Worm (Caenorhabditis elegans): ENCODE results near the gene mpz-6.

Gene mpz-6

DNA sequence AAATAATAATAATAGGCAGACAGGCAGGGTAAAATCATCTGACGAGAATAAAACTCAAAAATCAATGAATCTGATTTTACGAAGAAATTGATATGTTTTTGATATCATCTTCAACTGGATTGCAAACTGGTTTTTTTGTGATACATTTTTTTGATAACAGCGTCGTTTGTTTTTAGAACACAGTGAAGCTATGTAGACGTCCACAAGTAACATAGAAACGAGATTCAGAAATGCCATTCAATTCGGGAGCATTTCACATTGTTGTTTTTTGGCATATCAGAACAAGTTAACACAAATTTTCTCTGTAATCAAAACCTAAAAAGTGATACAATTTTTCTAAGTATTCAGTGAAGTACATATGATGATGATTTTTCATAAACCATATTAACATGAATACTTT is 31.3 kb upstream of the mpz-6 start, which contains the start of gene chil-13:
Gene chil-13, minus strand, starts transcription at position 101 of the 400 bp plus-strand sequence.
- TF ChIP-seq sdc-2 (tag; optimal IDR thresholded peaks at IDR 0.05) (no peak), syd-9 (tag; optimal IDR thresholded peaks at IDR 0.05) (no peak), ceh-34 (tag; optimal IDR thresholded peaks at IDR 0.05) (no peak), pat-9 (tag; optimal IDR thresholded peaks at IDR 0.05) (no peak), ahr-1 (tag; optimal IDR thresholded peaks at IDR 0.05) (no peak), ceh-9 (tag; optimal IDR thresholded peaks at IDR 0.05) (no peak), elt-4 (tag; optimal IDR thresholded peaks at IDR 0.05) (no peak), elt-2 (tag; optimal IDR thresholded peaks at IDR 0.05) (no peak), tbx-2 (tag; optimal IDR thresholded peaks at IDR 0.05) (no peak), hlh-15 (tag; optimal IDR thresholded peaks at IDR 0.05) (no peak), dve-1 (tag; optimal IDR thresholded peaks at IDR 0.05) (no peak), zip-5 (tag; optimal IDR thresholded peaks at IDR 0.05) (no peak), hlh-8 (tag; optimal IDR thresholded peaks at IDR 0.05) (no peak), K09A11.1 (tag; optimal IDR thresholded peaks at IDR 0.05; ENCODE audit: insufficient read depth) (no peak), ztf-16 (tag; optimal IDR thresholded peaks at IDR 0.05) (no peak)

DNA sequence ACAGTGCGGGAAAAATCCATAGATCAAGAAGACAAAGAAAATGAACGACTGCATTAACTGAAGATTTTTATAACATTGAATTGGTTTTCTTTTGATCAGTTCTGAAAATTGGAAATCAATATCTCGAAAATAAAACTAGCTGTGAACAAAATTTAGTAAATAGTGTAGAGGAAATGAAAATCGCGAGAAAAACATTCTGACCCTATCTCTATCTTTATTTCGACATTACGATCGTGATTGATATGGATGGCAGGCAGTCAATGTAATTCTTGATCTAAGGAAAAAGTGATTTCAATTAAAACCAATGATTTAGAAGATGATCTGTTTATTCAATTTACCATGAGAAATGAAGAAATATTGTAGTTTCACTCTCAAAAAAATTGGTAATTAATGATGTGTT is 29.1 kb upstream of the mpz-6 start, which contains the start of gene kin-16:
Gene kin-16, minus strand, starts transcription at position 101 of the 400 bp plus-strand sequence.
- TF ChIP-seq hlh-30 (tag; optimal IDR thresholded peaks at IDR 0.05; ENCODE audit: insufficient read depth), result no peak
- no peak for TF ChIP-seq ztf-16 (tag; optimal IDR thresholded peaks at IDR 0.05)
- no peak for TF ChIP-seq nhr-11 (tag; optimal IDR thresholded peaks at IDR 0.05)
- TF ChIP-seq sox-2 (GFP tag; IDR thresholded peaks at IDR 0.05), result no peak
- no peak for TF ChIP-seq nfya-1 (tag; optimal IDR thresholded peaks at IDR 0.05)
- TF ChIP-seq pax-1 (tag; optimal IDR thresholded peaks at IDR 0.05), result no peak
- TF ChIP-seq mec-3 (tag; optimal IDR thresholded peaks at IDR 0.05; ENCODE audit: borderline replicate concordance), result no peak
- no peak for TF ChIP-seq zip-5 (tag; optimal IDR thresholded peaks at IDR 0.05)
- no peak for TF ChIP-seq ceh-6 (GFP tag; optimal IDR thresholded peaks at IDR 0.05)
- TF ChIP-seq ceh-14 (tag; optimal IDR thresholded peaks at IDR 0.05), result no peak
- no peak for TF ChIP-seq C38D4.7 (GFP tag; optimal IDR thresholded peaks at IDR 0.05)
- no peak for TF ChIP-seq ceh-22 (tag; optimal IDR thresholded peaks at IDR 0.05)

DNA sequence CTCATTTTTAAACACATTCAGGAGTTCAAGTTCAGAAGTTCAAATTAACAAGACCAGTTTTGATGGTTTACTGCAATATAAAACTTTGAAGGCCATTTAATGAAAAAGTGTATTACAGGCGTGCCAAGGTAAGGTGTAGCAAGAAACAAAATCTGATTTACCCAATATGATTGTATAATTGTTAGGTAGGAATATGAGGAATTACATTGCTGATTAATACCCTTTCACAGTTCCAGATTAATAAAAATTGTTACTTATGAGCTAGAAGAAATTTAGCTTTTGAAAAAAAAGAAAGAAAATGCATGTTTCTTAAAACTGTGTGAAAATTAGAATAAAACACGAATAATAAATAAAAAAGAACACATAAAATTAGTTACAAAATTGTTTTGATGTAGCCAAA is 26.7 kb upstream of the mpz-6 start, which contains the start of gene kin-15:
Gene kin-15, minus strand, starts transcription at position 101 of the 400 bp plus-strand sequence.
- no peak for TF ChIP-seq lim-6 (tag; optimal IDR thresholded peaks at IDR 0.05)
- no peak for TF ChIP-seq ceh-45 (GFP tag; IDR thresholded peaks at IDR 0.05)
- TF ChIP-seq pha-4 (tag; optimal IDR thresholded peaks at IDR 0.05), result no peak
- no peak for TF ChIP-seq odd-2 (tag; optimal IDR thresholded peaks at IDR 0.05)
- TF ChIP-seq pat-9 (tag; optimal IDR thresholded peaks at IDR 0.05), result no peak
- TF ChIP-seq npax-4 (tag; optimal IDR thresholded peaks at IDR 0.05), result no peak
- TF ChIP-seq sox-2 (GFP tag; IDR thresholded peaks at IDR 0.05), result no peak
- no peak for TF ChIP-seq che-1 (tag; optimal IDR thresholded peaks at IDR 0.05)
- TF ChIP-seq eyg-1 (tag; optimal IDR thresholded peaks at IDR 0.05), result no peak
- no peak for TF ChIP-seq ceh-31 (tag; optimal IDR thresholded peaks at IDR 0.05)

DNA sequence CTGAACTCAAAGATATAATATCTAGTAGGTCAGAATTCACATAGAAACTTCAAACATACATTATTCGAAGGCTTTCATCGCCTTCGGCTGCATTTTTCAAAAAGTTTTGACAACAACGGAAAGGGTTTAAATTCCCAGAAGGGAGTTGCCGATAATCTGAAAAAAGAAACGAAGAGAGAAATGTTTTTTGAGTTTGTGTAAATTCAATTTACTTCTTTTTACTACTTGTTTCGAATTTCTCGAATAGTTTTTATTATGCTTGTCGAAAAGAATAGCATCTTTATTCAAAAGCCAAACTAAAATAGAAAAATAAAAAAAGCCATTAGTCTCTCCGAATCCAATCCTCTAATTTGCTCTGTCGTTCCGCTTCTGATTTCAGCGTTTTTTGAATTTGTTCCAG is 24.2 kb upstream of the mpz-6 start:
- TF ChIP-seq Y22D7AL.16 (tag; optimal IDR thresholded peaks at IDR 0.05), result no peak
- TF ChIP-seq pag-3 (tag; optimal IDR thresholded peaks at IDR 0.05; ENCODE audit: borderline replicate concordance), result no peak

DNA sequence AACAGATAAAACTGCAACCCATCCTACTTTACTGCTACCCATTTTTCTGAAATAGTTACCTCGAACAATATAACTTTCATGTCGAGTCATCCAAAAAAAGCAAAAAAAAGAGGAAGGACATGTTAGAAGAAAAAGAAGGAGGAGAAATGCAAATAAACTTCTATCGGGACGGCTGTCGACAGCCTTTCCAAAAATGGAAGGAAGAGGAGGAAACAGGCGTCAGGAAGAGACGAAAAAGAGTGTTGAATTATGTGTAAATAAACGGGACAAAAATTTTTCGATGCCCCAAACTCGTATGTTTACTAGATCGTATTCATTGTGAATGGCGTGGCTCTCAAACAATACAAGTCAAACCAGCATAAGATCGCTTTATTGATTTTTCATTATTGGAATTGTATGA is 20.7 kb upstream of the mpz-6 start, which contains the start of gene M176.5:
Gene M176.5, minus strand, starts transcription at position 101 of the 400 bp plus-strand sequence.
- TF ChIP-seq ceh-48 (tag; optimal IDR thresholded peaks at IDR 0.05) (no peak), sdc-2 (tag; optimal IDR thresholded peaks at IDR 0.05) (no peak), unc-3 (GFP tag; conservative IDR thresholded peaks at IDR 0.05) (no peak), unc-3 (tag; optimal IDR thresholded peaks at IDR 0.05) (no peak), F13H6.1 (tag; optimal IDR thresholded peaks at IDR 0.05) (no peak), unc-55 (GFP tag; optimal IDR thresholded peaks at IDR 0.05) (no peak), Y22D7AL.16 (tag; optimal IDR thresholded peaks at IDR 0.05) (no peak), pros-1 (tag; optimal IDR thresholded peaks at IDR 0.05) (no peak), T23F11.4 (GFP tag; optimal IDR thresholded peaks at IDR 0.05) (no peak)
